Worm (Caenorhabditis elegans): ENCODE results near the gene srbc-16.

DNA sequence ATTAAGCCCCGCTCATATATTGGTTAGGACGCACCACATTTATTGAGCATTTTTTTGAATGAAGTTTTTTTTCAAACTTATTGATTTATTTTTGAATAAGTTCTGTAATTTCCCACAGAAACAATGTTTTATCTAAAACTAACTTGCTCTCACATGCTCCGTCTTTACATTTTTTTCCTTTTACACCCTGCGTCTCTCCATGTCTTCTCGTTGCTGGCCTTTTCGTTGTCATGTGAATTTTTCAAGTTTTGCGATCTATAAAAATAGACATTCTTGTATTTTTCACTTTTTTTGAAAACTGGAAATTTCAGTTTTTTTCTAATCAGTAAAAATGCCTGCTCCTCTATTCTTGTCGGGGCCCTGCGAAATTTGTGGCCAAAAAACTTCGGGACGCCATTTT is 49.1 kb downstream of the srbc-16 start, which contains the start of gene nhr-134:
- TF ChIP-seq flt-1 (GFP tag; IDR thresholded peaks at IDR 0.05) (no peak), med-1 (GFP tag; optimal IDR thresholded peaks at IDR 0.05; ENCODE audit: insufficient read depth) (no peak), ztf-29 (GFP tag; IDR thresholded peaks at IDR 0.05) (no peak), klf-2 (GFP tag; conservative IDR thresholded peaks at IDR 0.05) (no peak)

Measured in whole organism, midembryonic.